Fruit fly (Drosophila melanogaster) whole organism, adult: ENCODE data around the gene Hs3st-B.

ENCODE experiments used
- CG11617 ChIP-seq: fragments of 200-800 bp; sonication (Bioruptor generic); optimal IDR thresholded peaks from 2 replicates; lab custom pipeline; 2017; ENCODE audit warnings: mild to moderate bottlenecking, missing biosample characterization, missing genetic modification reagents, missing genetic modification characterization
- CG12768 ChIP-seq: fragments of 200-800 bp; sonication (Bioruptor generic); optimal IDR thresholded peaks from 2 replicates; lab custom pipeline; 2017; ENCODE audit warnings: missing biosample characterization, missing genetic modification characterization, mild to moderate bottlenecking, moderate library complexity, missing genetic modification reagents
- CG14711 ChIP-seq: fragments of 200-800 bp; sonication (Bioruptor generic); optimal IDR thresholded peaks from 2 replicates; lab custom pipeline; 2018; ENCODE audit warnings: missing biosample characterization, mild to moderate bottlenecking, missing genetic modification characterization, moderate library complexity
- CG1620 ChIP-seq: fragments of 200-800 bp; sonication (Bioruptor generic); optimal IDR thresholded peaks from 2 replicates; lab custom pipeline; 2016; ENCODE audit warnings: missing biosample characterization, missing genetic modification characterization
- CG33017 ChIP-seq: fragments of 200-800 bp; sonication (Bioruptor generic); optimal IDR thresholded peaks from 2 replicates; lab custom pipeline; 2018; ENCODE audit warnings: missing biosample characterization, mild to moderate bottlenecking, missing genetic modification characterization, moderate library complexity
- CG5204 ChIP-seq: fragments of 200-800 bp; sonication (Bioruptor generic); optimal IDR thresholded peaks from 2 replicates; lab custom pipeline; 2016; ENCODE audit warnings: missing biosample characterization, missing genetic modification characterization
- CG7045 ChIP-seq: fragments of 200-800 bp; sonication (Bioruptor generic); optimal IDR thresholded peaks from 2 replicates; lab custom pipeline; 2017; ENCODE audit warnings: missing biosample characterization, mild to moderate bottlenecking, missing genetic modification characterization
- CG7101 ChIP-seq: fragments of 200-800 bp; sonication (Bioruptor generic); optimal IDR thresholded peaks from 2 replicates; lab custom pipeline; 2018; ENCODE audit warnings: missing biosample characterization, mild to moderate bottlenecking, missing genetic modification characterization, moderate library complexity
- Clk ChIP-seq: fragments of 200-800 bp; sonication (Bioruptor generic); optimal IDR thresholded peaks from 2 replicates; lab custom pipeline; 2017; ENCODE audit warnings: missing biosample characterization, missing genetic modification characterization
- Crg-1 ChIP-seq: fragments of 200-800 bp; sonication (Bioruptor generic); optimal IDR thresholded peaks from 2 replicates; lab custom pipeline; 2016; ENCODE audit warnings: missing biosample characterization, missing genetic modification characterization
- Hr96 ChIP-seq: fragments of 200-800 bp; sonication (Bioruptor generic); optimal IDR thresholded peaks from 2 replicates; lab custom pipeline; 2016; ENCODE audit warnings: missing biosample characterization, missing genetic modification characterization
- Mnt ChIP-seq: fragments of 200-800 bp; sonication (Bioruptor generic); optimal IDR thresholded peaks from 2 replicates; lab custom pipeline; 2016; ENCODE audit warnings: missing biosample characterization, mild to moderate bottlenecking, missing genetic modification characterization
- bab1 ChIP-seq: fragments of 200-800 bp; sonication (Bioruptor generic); optimal IDR thresholded peaks from 3 replicates; lab custom pipeline; 2019; ENCODE audit warnings: missing biosample characterization, mild to moderate bottlenecking, missing genetic modification characterization, moderate library complexity
- cic ChIP-seq: fragments of 200-800 bp; sonication (Bioruptor generic); optimal IDR thresholded peaks from 2 replicates; lab custom pipeline; 2017; ENCODE audit warnings: missing biosample characterization, mild to moderate bottlenecking, missing genetic modification characterization, moderate library complexity
- cnc ChIP-seq, 2 experiments: fragments of >200 bp; optimal IDR thresholded peaks; 2 replicates each; lab custom pipeline; 2017
- kay ChIP-seq: fragments of 200-800 bp; sonication (Bioruptor generic); peaks from one replicate; lab custom pipeline; 2016; ENCODE audit warnings: missing biosample characterization, missing genetic modification characterization, borderline replicate concordance
- ovo ChIP-seq: fragments of 200-800 bp; sonication (Bioruptor generic); optimal IDR thresholded peaks from 2 replicates; lab custom pipeline; 2016; ENCODE audit warnings: missing biosample characterization, missing genetic modification characterization
- pad ChIP-seq: fragments of 200-800 bp; sonication (Bioruptor generic); optimal IDR thresholded peaks from 3 replicates; lab custom pipeline; 2017; ENCODE audit warnings: missing biosample characterization, missing genetic modification characterization, mild to moderate bottlenecking, moderate library complexity, missing genetic modification reagents
- tj ChIP-seq: fragments of 200-800 bp; sonication (Bioruptor generic); optimal IDR thresholded peaks from 3 replicates; lab custom pipeline; 2017; ENCODE audit warnings: missing biosample characterization, mild to moderate bottlenecking, missing genetic modification characterization, moderate library complexity
- toe ChIP-seq: fragments of 200-800 bp; sonication (Bioruptor generic); optimal IDR thresholded peaks from 2 replicates; lab custom pipeline; 2016; ENCODE audit warnings: missing biosample characterization, missing genetic modification characterization

The Hs3st-B gene

dm6 chrX:19297899-19298784 lies 49.7 kb downstream of the Hs3st-B start, which contains the start of gene CG8034:
CG8034 (minus strand) TSS chrX:19298162.
- peak; percentile 89 for TF ChIP-seq tj (GFP tag; lab: Kevin White, UChicago)
- TF ChIP-seq CG7045 (GFP tag; lab: Kevin White, UChicago): peak; percentile 88
- TF ChIP-seq bab1 (GFP tag; lab: Kevin White, UChicago): peak; percentile 97
- peak; percentile 94 for TF ChIP-seq Crg-1 (GFP tag; lab: Kevin White, UChicago)
- peak; percentile 94 for TF ChIP-seq CG5204
- TF ChIP-seq toe (GFP tag; lab: Kevin White, UChicago): peak; percentile 91
- TF ChIP-seq Hr96 (GFP tag; lab: Kevin White, UChicago): peak; percentile 97
- peak; percentile 89 for TF ChIP-seq CG12768 (GFP tag; lab: Kevin White, UChicago)
- TF ChIP-seq Clk (GFP tag; lab: Kevin White, UChicago): peak; percentile 79
- TF ChIP-seq cnc (optimal IDR thresholded peaks at IDR 0.05; lab: Kevin White, UChicago): no peak
- TF ChIP-seq CG1620: peak; percentile 95
- TF ChIP-seq Mnt (GFP tag; lab: Kevin White, UChicago): peak; percentile 91
- peak; percentile 84 for TF ChIP-seq cic (GFP tag; lab: Kevin White, UChicago)
- TF ChIP-seq CG14711: peak; percentile 87
- peak; percentile 97 for TF ChIP-seq CG7101 (tag; lab: Kevin White, UChicago)
- peak; percentile 90 for TF ChIP-seq CG33017 (tag; lab: Kevin White, UChicago)
- TF ChIP-seq pad (GFP tag; lab: Kevin White, UChicago): peak; percentile 91
- TF ChIP-seq ovo (GFP tag; lab: Kevin White, UChicago): peak; percentile 96
- TF ChIP-seq kay: peak; percentile 84
- peak; percentile 97 for TF ChIP-seq CG11617 (GFP tag; lab: Kevin White, UChicago)

dm6 chrX:19298785-19299114 lies 50.3 kb downstream of the Hs3st-B start:
- TF ChIP-seq CG7101 (tag; lab: Kevin White, UChicago): peak; percentile 17
- no peak for TF ChIP-seq Mnt (GFP tag; lab: Kevin White, UChicago)
- peak; percentile 21 for TF ChIP-seq bab1 (GFP tag; lab: Kevin White, UChicago)
- no peak for TF ChIP-seq pad (GFP tag; lab: Kevin White, UChicago)
- peak; percentile 55 for TF ChIP-seq CG14711
- no peak for TF ChIP-seq Crg-1 (GFP tag; lab: Kevin White, UChicago)
- no peak for TF ChIP-seq ovo (GFP tag; lab: Kevin White, UChicago)
- TF ChIP-seq CG5204: peak; percentile 39
- no peak for TF ChIP-seq CG12768 (GFP tag; lab: Kevin White, UChicago)
- no peak for TF ChIP-seq CG7045 (GFP tag; lab: Kevin White, UChicago)
- peak; percentile 13 for TF ChIP-seq CG1620
- no peak for TF ChIP-seq toe (GFP tag; lab: Kevin White, UChicago)
- no peak for TF ChIP-seq cnc (optimal IDR thresholded peaks at IDR 0.05; lab: Kevin White, UChicago)
- no peak for TF ChIP-seq tj (GFP tag; lab: Kevin White, UChicago)
- TF ChIP-seq kay: no peak
- no peak for TF ChIP-seq CG33017 (tag; lab: Kevin White, UChicago)
- no peak for TF ChIP-seq cic (GFP tag; lab: Kevin White, UChicago)
- no peak for TF ChIP-seq Hr96 (GFP tag; lab: Kevin White, UChicago)
- TF ChIP-seq CG11617 (GFP tag; lab: Kevin White, UChicago): no peak
- no peak for TF ChIP-seq Clk (GFP tag; lab: Kevin White, UChicago)

dm6 chrX:19299367-19299766 lies 50.9 kb downstream of the Hs3st-B start:
- TF ChIP-seq Crg-1 (GFP tag; lab: Kevin White, UChicago) (no peak), ovo (GFP tag; lab: Kevin White, UChicago) (no peak), bab1 (GFP tag; lab: Kevin White, UChicago) (no peak), CG14711 (no peak), Hr96 (GFP tag; lab: Kevin White, UChicago) (no peak), CG33017 (tag; lab: Kevin White, UChicago) (no peak), CG11617 (GFP tag; lab: Kevin White, UChicago) (no peak)
